Fruit fly (Drosophila melanogaster) whole organism, prepupa: ENCODE measurements around the gene red.

Experiments used
- Blimp-1 ChIP-seq: fragments of 200-800 bp; sonication (Bioruptor generic); optimal IDR thresholded peaks from 3 replicates; lab custom pipeline; 2017; ENCODE audit warnings: missing biosample characterization, missing genetic modification characterization, mild to moderate bottlenecking, moderate library complexity, missing genetic modification reagents
- CG10669 ChIP-seq: fragments of 200-800 bp; sonication (Bioruptor generic); optimal IDR thresholded peaks from 3 replicates; lab custom pipeline; 2018; ENCODE audit warnings: missing biosample characterization, mild to moderate bottlenecking, missing genetic modification characterization, moderate library complexity
- CG11294 ChIP-seq: fragments of 200-800 bp; sonication (Bioruptor generic); IDR thresholded peaks from 2 replicates; pipeline ENCODE4 v1.3.6; 2022; ENCODE audit warnings: missing biosample characterization, missing genetic modification characterization
- CG11902 ChIP-seq: fragments of 200-800 bp; sonication (Bioruptor generic); optimal IDR thresholded peaks from 3 replicates; lab custom pipeline; 2016; ENCODE audit warnings: missing biosample characterization, missing genetic modification characterization
- CG15336 ChIP-seq: fragments of 200-800 bp; sonication (Bioruptor generic); IDR thresholded peaks from 2 replicates; pipeline ENCODE4 v1.3.6; 2022; ENCODE audit warnings: missing biosample characterization, missing genetic modification characterization
- CG1621 ChIP-seq: fragments of 200-800 bp; sonication (Bioruptor generic); optimal IDR thresholded peaks from 3 replicates; lab custom pipeline; 2018; ENCODE audit warnings: missing biosample characterization, mild to moderate bottlenecking, missing genetic modification characterization
- CG16779 ChIP-seq: fragments of 200-800 bp; sonication (Bioruptor generic); optimal IDR thresholded peaks from 3 replicates; lab custom pipeline; 2017; ENCODE audit warnings: missing biosample characterization, mild to moderate bottlenecking, missing genetic modification characterization
- CG32006 ChIP-seq: fragments of 200-800 bp; sonication (Bioruptor generic); optimal IDR thresholded peaks from 3 replicates; lab custom pipeline; 2017; ENCODE audit warnings: missing biosample characterization, mild to moderate bottlenecking, missing genetic modification characterization
- CG34406 ChIP-seq: fragments of 200-800 bp; sonication (Bioruptor generic); optimal IDR thresholded peaks from 3 replicates; lab custom pipeline; 2016; ENCODE audit warnings: missing biosample characterization, missing genetic modification characterization
- CG3919 ChIP-seq: fragments of 200-800 bp; sonication (Bioruptor generic); optimal IDR thresholded peaks from 3 replicates; lab custom pipeline; 2016; ENCODE audit warnings: missing biosample characterization, missing genetic modification characterization
- CG4318 ChIP-seq: fragments of 200-800 bp; sonication (Bioruptor generic); optimal IDR thresholded peaks from 3 replicates; lab custom pipeline; 2017; ENCODE audit warnings: missing biosample characterization, mild to moderate bottlenecking, missing genetic modification characterization
- CG6276 ChIP-seq: fragments of 200-800 bp; sonication (Bioruptor generic); optimal IDR thresholded peaks from 2 replicates; lab custom pipeline; 2017; ENCODE audit warnings: missing biosample characterization, mild to moderate bottlenecking, missing genetic modification characterization
- CG6792 ChIP-seq: fragments of 200-800 bp; sonication (Bioruptor generic); optimal IDR thresholded peaks from 3 replicates; lab custom pipeline; 2016; ENCODE audit warnings: missing biosample characterization, missing genetic modification characterization
- CG6808 ChIP-seq: fragments of 200-800 bp; sonication (Bioruptor generic); optimal IDR thresholded peaks from 3 replicates; lab custom pipeline; 2017; ENCODE audit warnings: missing biosample characterization, missing genetic modification characterization, mild to moderate bottlenecking, moderate library complexity, missing genetic modification reagents
- CG7368 ChIP-seq: fragments of 200-800 bp; sonication (Bioruptor generic); optimal IDR thresholded peaks from 3 replicates; lab custom pipeline; 2016; ENCODE audit warnings: missing biosample characterization, missing genetic modification characterization
- CG8119 ChIP-seq: fragments of 200-800 bp; sonication (Bioruptor generic); IDR thresholded peaks from 3 replicates; pipeline ENCODE4 v1.3.6; 2022; ENCODE audit warnings: missing biosample characterization, missing genetic modification characterization
- CG8319 ChIP-seq: fragments of 200-800 bp; sonication (Bioruptor generic); optimal IDR thresholded peaks from 3 replicates; lab custom pipeline; 2016; ENCODE audit warnings: missing biosample characterization, missing genetic modification characterization
- CG8632 ChIP-seq: fragments of 200-800 bp; sonication (Bioruptor generic); optimal IDR thresholded peaks from 3 replicates; lab custom pipeline; 2016; ENCODE audit warnings: missing biosample characterization, missing genetic modification characterization
- CG9139 ChIP-seq: fragments of 200-800 bp; sonication (Bioruptor generic); optimal IDR thresholded peaks from 3 replicates; lab custom pipeline; 2017; ENCODE audit warnings: missing biosample characterization, mild to moderate bottlenecking, missing genetic modification characterization
- Eip75B ChIP-seq: fragments of 200-800 bp; sonication (Bioruptor generic); optimal IDR thresholded peaks from 3 replicates; lab custom pipeline; 2016; ENCODE audit warnings: missing biosample characterization, missing genetic modification characterization
- Eip78C ChIP-seq: fragments of 200-800 bp; sonication (Bioruptor generic); peaks from one replicate; lab custom pipeline; 2016; ENCODE audit warnings: missing biosample characterization, missing genetic modification characterization
- Eip93F ChIP-seq: fragments of 200-800 bp; sonication (Bioruptor generic); optimal IDR thresholded peaks from 2 replicates; lab custom pipeline; 2016; ENCODE audit warnings: missing biosample characterization, mild to moderate bottlenecking, missing genetic modification characterization
- Ets21C ChIP-seq: fragments of 200-800 bp; sonication (Bioruptor generic); optimal IDR thresholded peaks from 3 replicates; lab custom pipeline; 2016; ENCODE audit warnings: missing biosample characterization, missing genetic modification characterization
- Ets96B ChIP-seq: fragments of 200-800 bp; optimal IDR thresholded peaks from 2 replicates; lab custom pipeline; 2019; ENCODE audit warnings: missing biosample characterization, mild to moderate bottlenecking, missing genetic modification characterization, moderate library complexity
- Gug ChIP-seq: fragments of 200-800 bp; sonication (Bioruptor generic); IDR thresholded peaks from 2 replicates; pipeline ENCODE4 v1.3.6; 2022; ENCODE audit warnings: missing biosample characterization, missing genetic modification characterization
- Hr38 ChIP-seq: sonication (Bioruptor generic); optimal IDR thresholded peaks from 2 replicates; lab custom pipeline; 2016; ENCODE audit warnings: missing biosample characterization, missing genetic modification characterization
- Hr4 ChIP-seq: fragments of 200-800 bp; sonication (Bioruptor generic); optimal IDR thresholded peaks from 3 replicates; lab custom pipeline; 2016; ENCODE audit warnings: missing biosample characterization, missing genetic modification characterization
- Met ChIP-seq: fragments of 200-800 bp; sonication (Bioruptor generic); optimal IDR thresholded peaks from 3 replicates; lab custom pipeline; 2016; ENCODE audit warnings: missing biosample characterization, missing genetic modification characterization
- Smox ChIP-seq: fragments of 200-800 bp; sonication (Bioruptor generic); optimal IDR thresholded peaks from 3 replicates; lab custom pipeline; 2016; ENCODE audit warnings: missing biosample characterization, missing genetic modification characterization
- Sox102F ChIP-seq: fragments of 200-800 bp; sonication (Bioruptor generic); optimal IDR thresholded peaks from 2 replicates; lab custom pipeline; 2016; ENCODE audit warnings: missing biosample characterization, mild to moderate bottlenecking, missing genetic modification characterization
- Sox14 ChIP-seq: fragments of 200-800 bp; sonication (Bioruptor generic); optimal IDR thresholded peaks from 3 replicates; lab custom pipeline; 2016; ENCODE audit warnings: missing biosample characterization, missing genetic modification characterization
- Sox15 ChIP-seq: fragments of 200-800 bp; sonication (Bioruptor generic); optimal IDR thresholded peaks from 3 replicates; lab custom pipeline; 2016; ENCODE audit warnings: missing biosample characterization, missing genetic modification characterization
- achi ChIP-seq: fragments of 200-800 bp; sonication (Bioruptor generic); optimal IDR thresholded peaks from 3 replicates; lab custom pipeline; 2016; ENCODE audit warnings: missing biosample characterization, missing genetic modification characterization
- acj6 ChIP-seq: fragments of 200-800 bp; sonication (Bioruptor generic); optimal IDR thresholded peaks from 3 replicates; lab custom pipeline; 2016; ENCODE audit warnings: missing biosample characterization, missing genetic modification characterization
- cyc ChIP-seq: fragments of 200-800 bp; sonication (Bioruptor generic); optimal IDR thresholded peaks from 3 replicates; lab custom pipeline; 2016; ENCODE audit warnings: missing biosample characterization, missing genetic modification characterization
- dac ChIP-seq: fragments of 200-800 bp; sonication (Bioruptor generic); optimal IDR thresholded peaks from 2 replicates; lab custom pipeline; 2017; ENCODE audit warnings: missing biosample characterization, mild to moderate bottlenecking, missing genetic modification characterization
- dsx ChIP-seq: fragments of 200-800 bp; optimal IDR thresholded peaks from 3 replicates; lab custom pipeline; 2019; ENCODE audit warnings: missing biosample characterization, mild to moderate bottlenecking, missing genetic modification characterization, moderate library complexity; ENCODE audit not compliant: poor library complexity, severe bottlenecking
- esn ChIP-seq: fragments of 200-800 bp; sonication (Bioruptor generic); optimal IDR thresholded peaks from 2 replicates; lab custom pipeline; 2016; ENCODE audit warnings: missing biosample characterization, mild to moderate bottlenecking, missing genetic modification characterization, moderate library complexity
- fd59A ChIP-seq: fragments of 200-800 bp; sonication (Bioruptor generic); optimal IDR thresholded peaks from 2 replicates; lab custom pipeline; 2017; ENCODE audit warnings: missing biosample characterization, mild to moderate bottlenecking, missing genetic modification characterization, missing genetic modification reagents
- fkh ChIP-seq: fragments of 200-800 bp; sonication (Bioruptor generic); optimal IDR thresholded peaks from 3 replicates; lab custom pipeline; 2017; ENCODE audit warnings: missing biosample characterization, mild to moderate bottlenecking, missing genetic modification characterization, moderate library complexity
- lz ChIP-seq: fragments of 200-800 bp; sonication (Bioruptor generic); optimal IDR thresholded peaks from 3 replicates; lab custom pipeline; 2016; ENCODE audit warnings: missing biosample characterization, missing genetic modification characterization
- net ChIP-seq: fragments of 200-800 bp; sonication (Bioruptor generic); optimal IDR thresholded peaks from 3 replicates; lab custom pipeline; 2016; ENCODE audit warnings: missing biosample characterization, missing genetic modification characterization
- pdm3 ChIP-seq: fragments of 200-800 bp; sonication (Bioruptor generic); optimal IDR thresholded peaks from 3 replicates; lab custom pipeline; 2016; ENCODE audit warnings: missing biosample characterization, missing genetic modification characterization
- ss ChIP-seq, 2 experiments: fragments of 200-800 bp; sonication (Bioruptor generic); optimal IDR thresholded peaks; 2 replicates in 1 of 2; 3 replicates in 1 of 2; lab custom pipeline; 2017 to 2018; ENCODE audit warnings: mild to moderate bottlenecking in 2 of 2, missing biosample characterization in 2 of 2, missing genetic modification characterization in 2 of 2, moderate library complexity in 1 of 2
- svp ChIP-seq: fragments of 200-800 bp; sonication (Bioruptor generic); peaks from one replicate; lab custom pipeline; 2016; ENCODE audit warnings: missing biosample characterization, missing genetic modification characterization
- topi ChIP-seq: fragments of 200-800 bp; sonication (Bioruptor generic); optimal IDR thresholded peaks from 3 replicates; lab custom pipeline; 2016; ENCODE audit warnings: missing biosample characterization, missing genetic modification characterization
- vri ChIP-seq: fragments of 200-800 bp; sonication (Bioruptor generic); optimal IDR thresholded peaks from 3 replicates; lab custom pipeline; 2016; ENCODE audit warnings: missing biosample characterization, mild to moderate bottlenecking, missing genetic modification characterization

red gene

dm6 chr3R:14311027-14311426 is 22.2 kb downstream of the red start (continued):
- TF ChIP-seq CG3919 = no peak
- TF ChIP-seq svp (GFP tag; lab: Kevin White, UChicago) = no peak
- TF ChIP-seq acj6 = peak; percentile 3
- TF ChIP-seq ss (GFP tag; optimal IDR thresholded peaks at IDR 0.05; lab: Kevin White, UChicago) = no peak
- TF ChIP-seq Ets21C = no peak
- no peak for TF ChIP-seq Smox (GFP tag; lab: Kevin White, UChicago)
- TF ChIP-seq CG4318 = no peak
- TF ChIP-seq Met = no peak
- TF ChIP-seq fd59A (GFP tag; lab: Kevin White, UChicago) = no peak
- TF ChIP-seq Gug (GFP tag; lab: Robert Waterston, UW) = no peak
- no peak for TF ChIP-seq pdm3 (GFP tag; lab: Kevin White, UChicago)

- TF ChIP-seq fd59A (GFP tag; lab: Kevin White, UChicago) = no peak
- TF ChIP-seq Eip93F (GFP tag; lab: Kevin White, UChicago) = no peak
- no peak for TF ChIP-seq Sox15
- no peak for TF ChIP-seq CG6276 (GFP tag; lab: Kevin White, UChicago)
Observed at dm6 chr3R:14314554-14314953, 25.7 kb downstream of the red start, which contains the start of gene Crz. Crz (plus strand) TSS chr3R:14314854.

- TF ChIP-seq net (no peak), CG1621 (peak; percentile 57), CG10669 (GFP tag; lab: Kevin White, UChicago) (no peak), dac (GFP tag; lab: Kevin White, UChicago) (no peak), CG6276 (GFP tag; lab: Kevin White, UChicago) (no peak), pdm3 (GFP tag; lab: Kevin White, UChicago) (no peak), topi (GFP tag; lab: Kevin White, UChicago) (no peak), fkh (no peak), CG9139 (GFP tag; lab: Kevin White, UChicago) (no peak), CG15336 (GFP tag; lab: Robert Waterston, UW) (peak; percentile 75; the same call in 1 of the 2 replicates), vri (GFP tag; lab: Kevin White, UChicago) (no peak), Smox (GFP tag; lab: Kevin White, UChicago) (no peak), Sox15 (no peak), CG11294 (GFP tag; lab: Robert Waterston, UW) (no peak; the same call in 1 of the 2 replicates), CG3919 (no peak), Ets96B (peak; percentile 52), cyc (no peak), CG11902 (GFP tag; lab: Kevin White, UChicago) (no peak), CG8319 (GFP tag; lab: Kevin White, UChicago) (no peak), achi (GFP tag; lab: Kevin White, UChicago) (no peak), esn (peak; percentile 26), CG8119 (GFP tag; lab: Robert Waterston, UW) (peak; percentile 79), Ets21C (no peak), Sox102F (GFP tag; lab: Kevin White, UChicago) (no peak), Hr4 (GFP tag; lab: Kevin White, UChicago) (no peak), Sox14 (GFP tag; lab: Kevin White, UChicago) (no peak), lz (no peak), Blimp-1 (no peak), acj6 (no peak), CG34406 (GFP tag; lab: Kevin White, UChicago) (no peak), CG4318 (no peak), CG8632 (GFP tag; lab: Kevin White, UChicago) (no peak), Eip75B (no peak), Hr38 (GFP tag; lab: Kevin White, UChicago) (no peak), CG6792 (GFP tag; lab: Kevin White, UChicago) (no peak), Met (no peak), CG7368 (no peak), dsx (GFP tag; lab: Kevin White, UChicago) (no peak), CG32006 (GFP tag; lab: Kevin White, UChicago) (no peak), CG16779 (no peak), CG6808 (no peak), Eip78C (no peak)
Observed at dm6 chr3R:14315912-14316444, 27.1 kb downstream of the red start, which contains the start of gene Set8. Set8 (plus strand) TSS chr3R:14316038.
